Worm (Caenorhabditis elegans) whole organism, midembryonic: ENCODE results near the gene K11H3.3.

ENCODE experiments used
- flt-1 ChIP-seq: fragments of 200-800 bp; sonication (Bioruptor generic); IDR thresholded peaks from 2 replicates; pipeline ENCODE4 v1.3.6; 2022; ENCODE audit warnings: missing genetic modification characterization, missing compliant biosample characterization
- klf-2 ChIP-seq: fragments of 200-800 bp; sonication (Bioruptor generic); conservative IDR thresholded peaks from 2 replicates; pipeline ENCODE4 v1.3.6; 2022; ENCODE audit warnings: missing genetic modification reagents, missing genetic modification characterization, missing compliant biosample characterization
- med-1 ChIP-seq: sonication (generic microtip); optimal IDR thresholded peaks from 2 replicates; lab custom pipeline; 2017; ENCODE audit warnings: missing genetic modification characterization, mild to moderate bottlenecking, missing compliant biosample characterization, antibody characterized with exemption, missing genetic modification reagents; ENCODE audit not compliant: insufficient read depth
- ref-1 ChIP-seq: fragments of 200-800 bp; sonication (Bioruptor generic); conservative IDR thresholded peaks from 2 replicates; pipeline ENCODE4 v1.3.6; 2022; ENCODE audit warnings: missing genetic modification reagents, missing genetic modification characterization, missing compliant biosample characterization
- tab-1 ChIP-seq: fragments of 200-800 bp; sonication (Bioruptor generic); IDR thresholded peaks from 2 replicates; pipeline ENCODE4 v1.3.6; 2022; ENCODE audit warnings: missing genetic modification characterization, missing compliant biosample characterization
- ztf-23 ChIP-seq: fragments of 200-800 bp; sonication (Bioruptor generic); IDR thresholded peaks from 2 replicates; pipeline ENCODE4 v1.3.6; 2022; ENCODE audit warnings: missing genetic modification reagents, missing genetic modification characterization, missing compliant biosample characterization
- ztf-29 ChIP-seq: fragments of 200-800 bp; sonication (Bioruptor generic); IDR thresholded peaks from 2 replicates; pipeline ENCODE4 v1.3.6; 2022; ENCODE audit warnings: missing genetic modification reagents, missing genetic modification characterization, missing compliant biosample characterization

ce11 chrIII:9874515-9874914 lies 22.9 kb downstream of the K11H3.3 start:
- no peak for TF ChIP-seq ztf-23 (GFP tag; lab: Robert Waterston, UW)
- no peak for TF ChIP-seq ref-1 (GFP tag; lab: Robert Waterston, UW)
- no peak for TF ChIP-seq med-1
- TF ChIP-seq ztf-29 (GFP tag; lab: Robert Waterston, UW): no peak
- no peak for TF ChIP-seq klf-2 (GFP tag; lab: Robert Waterston, UW)
- no peak for TF ChIP-seq flt-1 (GFP tag; lab: Robert Waterston, UW)
- no peak for TF ChIP-seq tab-1 (GFP tag; lab: Robert Waterston, UW)
